Worm (Caenorhabditis elegans) whole organism, L2 larva: ENCODE data around the gene C07A9.5.

Experiments used
- ama-1 ChIP-seq: fragments of 150-350 bp; optimal IDR thresholded peaks from 2 replicates; lab custom pipeline; 2018; ENCODE audit warnings: inconsistent platforms
- crh-2 ChIP-seq: sonication (generic microtip); optimal IDR thresholded peaks from 2 replicates; lab custom pipeline; 2017; ENCODE audit warnings: missing biosample characterization, missing genetic modification characterization
- dmd-4 ChIP-seq: sonication (generic microtip); optimal IDR thresholded peaks from 2 replicates; lab custom pipeline; 2017; ENCODE audit warnings: missing biosample characterization, missing genetic modification characterization
- egl-27 ChIP-seq: sonication (generic microtip); optimal IDR thresholded peaks from 3 replicates; lab custom pipeline; 2017; ENCODE audit warnings: missing biosample characterization, missing genetic modification reagents, missing genetic modification characterization
- lsy-2 ChIP-seq, 2 experiments: fragments of 150-350 bp in 1 of 2; sonication (generic microtip) in 1 of 2; optimal IDR thresholded peaks; 2 replicates each; lab custom pipeline; 2014 to 2017; ENCODE audit warnings: missing biosample characterization in 2 of 2, missing genetic modification characterization in 2 of 2
- nhr-11 ChIP-seq: fragments of 150-350 bp; optimal IDR thresholded peaks from 2 replicates; lab custom pipeline; 2014; ENCODE audit warnings: missing biosample characterization, missing genetic modification characterization
- nhr-237 ChIP-seq: fragments of 150-350 bp; optimal IDR thresholded peaks from 2 replicates; lab custom pipeline; 2014; ENCODE audit warnings: missing biosample characterization, missing genetic modification characterization
- nhr-25 ChIP-seq: fragments of 150-350 bp; sonication (generic microtip); optimal IDR thresholded peaks from 3 replicates; lab custom pipeline; 2014; ENCODE audit warnings: missing biosample characterization, missing genetic modification characterization
- nhr-77 ChIP-seq: fragments of 150-350 bp; optimal IDR thresholded peaks from 2 replicates; lab custom pipeline; 2014; ENCODE audit warnings: missing biosample characterization, missing genetic modification characterization
- snpc-4 ChIP-seq: fragments of 150-350 bp; optimal IDR thresholded peaks from 2 replicates; lab custom pipeline; 2014; ENCODE audit warnings: missing biosample characterization, missing genetic modification characterization
- unc-39 ChIP-seq: fragments of 150-350 bp; optimal IDR thresholded peaks from 2 replicates; lab custom pipeline; 2014; ENCODE audit warnings: missing biosample characterization, missing genetic modification characterization
- ztf-4 ChIP-seq: fragments of 150-350 bp; optimal IDR thresholded peaks from 2 replicates; lab custom pipeline; 2014; ENCODE audit warnings: missing biosample characterization, missing genetic modification characterization

DNA sequence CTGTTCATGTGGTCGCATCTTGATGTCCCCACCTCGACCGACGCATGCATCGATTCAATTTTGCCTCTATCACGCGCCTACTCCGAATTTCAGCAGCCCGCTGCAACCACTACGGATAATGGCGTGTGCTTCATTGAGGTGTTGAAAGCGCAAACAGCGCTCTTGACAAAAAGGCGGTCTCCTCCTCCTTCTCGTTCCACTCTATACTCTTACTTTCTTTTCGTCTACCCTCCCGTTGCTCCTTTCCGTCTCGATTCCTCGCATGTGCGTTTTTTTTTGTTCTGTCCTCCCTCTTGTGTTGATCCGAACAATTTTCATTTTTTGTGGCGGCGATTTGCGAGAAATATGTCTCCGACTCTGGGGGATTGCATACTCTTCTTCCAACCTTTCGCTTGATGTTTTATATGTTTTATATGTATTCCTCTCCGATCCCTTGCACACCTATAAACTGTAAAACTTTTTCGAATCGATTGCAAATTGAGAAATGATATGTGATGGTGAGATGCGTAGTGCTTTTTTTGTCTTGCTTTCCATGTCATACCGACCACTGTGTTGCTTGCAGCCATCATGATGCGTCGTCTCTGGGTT lies 20.1 kb upstream of the C07A9.5 start:
- no peak for TF ChIP-seq dmd-4 (tag; lab: Kevin White, UChicago)
- no peak for TF ChIP-seq egl-27 (tag; lab: Kevin White, UChicago)
- TF ChIP-seq unc-39 (tag; lab: Kevin White, UChicago), result no peak
- no peak for TF ChIP-seq crh-2 (tag; lab: Kevin White, UChicago)
- no peak for TF ChIP-seq snpc-4 (tag; lab: Kevin White, UChicago)
- no peak for TF ChIP-seq nhr-25 (tag; lab: Kevin White, UChicago)
- no peak for TF ChIP-seq lsy-2 (tag; optimal IDR thresholded peaks at IDR 0.05; lab: Kevin White, UChicago)
- no peak for TF ChIP-seq ztf-4 (tag; lab: Kevin White, UChicago)
- TF ChIP-seq nhr-77, result no peak
- no peak for TF ChIP-seq nhr-237 (tag; lab: Kevin White, UChicago)
- TF ChIP-seq ama-1, result no peak
- TF ChIP-seq nhr-11 (tag; lab: Kevin White, UChicago), result no peak
